Fruit fly (Drosophila melanogaster): ENCODE results near the gene CG44037.

The CG44037 gene

DNA sequence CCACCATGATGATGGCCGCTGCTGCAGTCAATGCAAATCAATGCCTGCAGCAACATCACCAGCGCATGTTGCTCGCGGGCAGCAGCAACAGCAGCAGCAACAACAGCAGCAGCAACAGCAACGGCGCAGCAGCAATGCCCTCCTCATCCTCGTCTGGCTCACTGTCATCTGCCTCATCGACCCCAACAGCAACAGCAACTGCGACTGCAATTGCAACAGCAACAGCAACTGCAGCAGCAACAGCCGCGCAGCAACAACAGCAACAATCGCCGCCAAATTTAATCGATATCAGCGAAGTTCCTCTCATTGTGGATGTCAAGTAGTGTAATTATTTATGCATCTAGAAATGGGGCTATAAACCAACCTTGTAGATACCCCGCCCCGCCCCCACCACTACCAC is 43.0 kb downstream of the CG44037 start:
- no peak for TF ChIP-seq noc (tag; optimal IDR thresholded peaks at IDR 0.05)

DNA sequence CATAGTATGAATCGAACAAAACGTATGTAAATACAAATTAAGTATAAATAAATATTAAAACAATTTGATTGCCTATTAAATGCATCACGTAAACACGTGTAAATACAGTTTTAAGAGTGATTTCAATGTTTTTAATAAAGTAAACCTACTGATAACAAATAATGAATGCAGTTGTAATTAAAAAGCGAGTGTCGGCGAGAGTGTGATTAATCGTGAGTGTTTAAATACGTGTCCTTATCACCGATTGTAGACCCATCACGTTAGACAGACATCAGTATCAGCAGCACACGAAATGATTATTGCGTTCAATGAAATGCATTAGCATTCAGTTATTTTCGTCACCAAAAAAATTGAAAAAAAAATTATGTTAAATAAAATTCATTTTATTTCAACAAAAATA is 44.4 kb downstream of the CG44037 start:
- TF ChIP-seq noc (tag; optimal IDR thresholded peaks at IDR 0.05) = no peak

DNA sequence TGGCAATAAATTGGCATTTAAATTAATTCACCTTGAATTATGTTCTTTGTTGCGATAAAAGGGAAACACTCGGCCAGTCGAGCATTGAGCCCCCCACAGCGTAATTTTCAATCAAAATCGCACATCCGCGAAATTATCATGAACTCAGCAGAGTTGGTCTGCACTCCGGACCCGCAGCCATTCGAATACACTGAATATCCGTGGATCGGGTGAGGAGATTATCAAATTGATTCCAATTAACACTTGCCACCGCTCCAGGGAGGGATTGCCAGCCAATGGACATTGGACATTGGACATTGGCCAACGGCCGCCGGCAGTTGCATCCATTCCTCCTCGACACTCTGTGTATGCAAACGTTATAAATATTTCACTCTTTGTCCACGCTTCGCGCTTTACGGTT is 49.0 kb downstream of the CG44037 start:
- TF ChIP-seq noc (tag; optimal IDR thresholded peaks at IDR 0.05) = no peak

DNA sequence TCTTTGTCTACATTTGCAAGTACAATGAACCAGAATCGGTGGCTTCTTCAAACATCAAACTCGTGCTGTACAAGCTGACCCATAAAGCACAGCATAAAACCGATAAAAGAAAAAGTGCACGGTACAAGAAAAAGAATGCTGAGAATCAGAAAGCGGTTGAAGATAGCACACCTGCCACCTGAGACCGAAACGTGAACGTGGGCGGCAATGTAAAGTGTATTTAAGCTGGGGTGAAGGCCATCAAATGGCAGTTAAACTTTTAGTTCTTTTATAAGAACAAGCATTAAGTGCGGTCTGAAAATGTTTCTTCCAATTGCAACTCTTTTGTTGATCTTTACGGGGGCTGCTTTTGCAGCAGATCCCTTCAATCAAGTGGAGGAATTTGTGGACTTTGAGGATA is 52.5 kb downstream of the CG44037 start, which contains the start of gene CG4066:
Gene CG4066, plus strand, starts transcription at position 301 of the 400 bp plus-strand sequence.
- TF ChIP-seq noc (tag; optimal IDR thresholded peaks at IDR 0.05) = no peak
